Worm (Caenorhabditis elegans) whole organism, young adult: ENCODE data around the gene C03C10.7.

Experiments used
- B0261.1 ChIP-seq: sonication (generic microtip); optimal IDR thresholded peaks from 2 replicates; lab custom pipeline; 2016; ENCODE audit warnings: mild to moderate bottlenecking, missing genetic modification characterization, moderate library complexity, missing compliant biosample characterization
- B0336.3 ChIP-seq: fragments of 200-800 bp; sonication (Bioruptor generic); IDR thresholded peaks from 2 replicates; pipeline ENCODE4 v1.3.6; 2022; ENCODE audit warnings: missing genetic modification characterization, missing compliant biosample characterization
- C06A6.2 ChIP-seq: fragments of 200-800 bp; sonication (Bioruptor generic); conservative IDR thresholded peaks from 2 replicates; pipeline ENCODE4 v1.3.6; 2022; ENCODE audit warnings: missing genetic modification characterization, missing compliant biosample characterization
- D2030.7 ChIP-seq: fragments of 200-800 bp; sonication (Bioruptor generic); IDR thresholded peaks from 2 replicates; pipeline ENCODE4 v1.3.6; 2022; ENCODE audit warnings: missing genetic modification reagents, missing genetic modification characterization, missing compliant biosample characterization
- F23B12.7 ChIP-seq: sonication (generic microtip); optimal IDR thresholded peaks from 2 replicates; lab custom pipeline; 2017; ENCODE audit warnings: missing genetic modification characterization, mild to moderate bottlenecking, missing compliant biosample characterization, antibody characterized with exemption, moderate library complexity; ENCODE audit not compliant: insufficient read depth
- F37B4.10 ChIP-seq: fragments of 200-800 bp; sonication (Bioruptor generic); IDR thresholded peaks from 2 replicates; pipeline ENCODE4 v1.3.6; 2022; ENCODE audit warnings: missing genetic modification characterization, missing compliant biosample characterization
- F39B2.1 ChIP-seq: fragments of 200-800 bp; sonication (Bioruptor generic); IDR thresholded peaks from 2 replicates; pipeline ENCODE4 v1.3.6; 2022; ENCODE audit warnings: missing genetic modification reagents, missing genetic modification characterization, missing compliant biosample characterization
- F55B11.4 ChIP-seq: sonication (generic microtip); optimal IDR thresholded peaks from 2 replicates; lab custom pipeline; 2016; ENCODE audit warnings: missing compliant biosample characterization, missing genetic modification characterization, borderline replicate concordance; ENCODE audit not compliant: insufficient read depth
- F57C9.4 ChIP-seq: sonication (generic microtip); optimal IDR thresholded peaks from 2 replicates; lab custom pipeline; 2017; ENCODE audit warnings: mild to moderate bottlenecking, missing genetic modification characterization, missing compliant biosample characterization
- K12H6.12 ChIP-seq: fragments of 200-800 bp; sonication (Bioruptor generic); optimal IDR thresholded peaks from 2 replicates; lab custom pipeline; 2018; ENCODE audit warnings: mild to moderate bottlenecking, missing genetic modification characterization, missing compliant biosample characterization
- T07F8.4 ChIP-seq: sonication (generic microtip); optimal IDR thresholded peaks from 2 replicates; lab custom pipeline; 2016; ENCODE audit warnings: mild to moderate bottlenecking, missing genetic modification characterization, moderate library complexity, missing compliant biosample characterization
- athp-1 ChIP-seq: sonication (generic microtip); optimal IDR thresholded peaks from 2 replicates; lab custom pipeline; 2017; ENCODE audit warnings: mild to moderate bottlenecking, missing genetic modification characterization, missing compliant biosample characterization
- attf-3 ChIP-seq: fragments of 200-800 bp; sonication (Bioruptor generic); conservative IDR thresholded peaks from 2 replicates; pipeline ENCODE4 v1.3.6; 2022; ENCODE audit warnings: missing genetic modification reagents, missing genetic modification characterization, missing compliant biosample characterization
- attf-5 ChIP-seq: fragments of 200-800 bp; sonication (Bioruptor generic); optimal IDR thresholded peaks from 2 replicates; lab custom pipeline; 2018; ENCODE audit warnings: mild to moderate bottlenecking, missing genetic modification characterization, missing compliant biosample characterization
- cebp-2 ChIP-seq: fragments of 200-800 bp; sonication (Bioruptor generic); IDR thresholded peaks from 2 replicates; pipeline ENCODE4 v1.3.6; 2022; ENCODE audit warnings: missing genetic modification characterization, missing compliant biosample characterization
- ceh-58 ChIP-seq: fragments of 200-800 bp; sonication (Bioruptor generic); IDR thresholded peaks from 2 replicates; pipeline ENCODE4 v1.3.6; 2022; ENCODE audit warnings: missing genetic modification characterization, missing compliant biosample characterization
- dpff-1 ChIP-seq: sonication (generic microtip); optimal IDR thresholded peaks from 2 replicates; lab custom pipeline; 2017; ENCODE audit warnings: mild to moderate bottlenecking, missing genetic modification characterization, missing compliant biosample characterization
- efl-1 ChIP-seq: fragments of 150-350 bp; optimal IDR thresholded peaks from 2 replicates; lab custom pipeline; 2014; ENCODE audit warnings: missing biosample characterization, missing genetic modification reagents, missing genetic modification characterization
- egl-18 ChIP-seq: fragments of 200-800 bp; sonication (Bioruptor generic); IDR thresholded peaks from 2 replicates; pipeline ENCODE4 v1.3.6; 2022; ENCODE audit warnings: missing genetic modification reagents, missing genetic modification characterization, missing compliant biosample characterization
- egl-44 ChIP-seq: fragments of 200-800 bp; sonication (Bioruptor generic); IDR thresholded peaks from 2 replicates; pipeline ENCODE4 v1.3.6; 2022; ENCODE audit warnings: missing genetic modification reagents, missing genetic modification characterization, missing compliant biosample characterization
- ekl-4 ChIP-seq: fragments of 200-800 bp; sonication (Bioruptor generic); IDR thresholded peaks from 2 replicates; pipeline ENCODE4 v1.3.6; 2022; ENCODE audit warnings: missing genetic modification reagents, missing genetic modification characterization, missing compliant biosample characterization
- hlh-12 ChIP-seq: sonication (generic microtip); optimal IDR thresholded peaks from 2 replicates; lab custom pipeline; 2016; ENCODE audit warnings: missing genetic modification characterization, missing compliant biosample characterization
- hlh-26 ChIP-seq: fragments of 200-800 bp; sonication (Bioruptor generic); conservative IDR thresholded peaks from 2 replicates; pipeline ENCODE4 v1.3.6; 2022; ENCODE audit warnings: missing genetic modification reagents, missing genetic modification characterization, missing compliant biosample characterization
- hmg-20 ChIP-seq: fragments of 200-800 bp; sonication (Bioruptor generic); IDR thresholded peaks from 2 replicates; pipeline ENCODE4 v1.3.6; 2022; ENCODE audit warnings: missing genetic modification reagents, missing genetic modification characterization, missing compliant biosample characterization
- lag-1 ChIP-seq: fragments of 200-800 bp; sonication (Bioruptor generic); IDR thresholded peaks from 2 replicates; pipeline ENCODE4 v1.3.6; 2022; ENCODE audit warnings: missing genetic modification reagents, missing genetic modification characterization, missing compliant biosample characterization
- let-526 ChIP-seq: fragments of 200-800 bp; sonication (Bioruptor generic); IDR thresholded peaks from 2 replicates; pipeline ENCODE4 v1.3.6; 2022; ENCODE audit warnings: missing genetic modification reagents, missing genetic modification characterization, missing compliant biosample characterization
- lin-26 ChIP-seq: fragments of 200-800 bp; sonication (Bioruptor generic); IDR thresholded peaks from 2 replicates; pipeline ENCODE4 v1.3.6; 2022; ENCODE audit warnings: missing genetic modification reagents, missing genetic modification characterization, missing compliant biosample characterization
- lin-40 ChIP-seq: sonication (generic microtip); optimal IDR thresholded peaks from 2 replicates; lab custom pipeline; 2016; ENCODE audit warnings: missing genetic modification characterization, mild to moderate bottlenecking, missing compliant biosample characterization, missing genotype, missing genetic modification reagents
- lir-1 ChIP-seq: fragments of 200-800 bp; sonication (Bioruptor generic); conservative IDR thresholded peaks from 2 replicates; pipeline ENCODE4 v1.3.6; 2022; ENCODE audit warnings: missing genetic modification reagents, missing genetic modification characterization, missing compliant biosample characterization
- mel-28 ChIP-seq: sonication (generic microtip); optimal IDR thresholded peaks from 2 replicates; lab custom pipeline; 2016; ENCODE audit warnings: borderline replicate concordance, mild to moderate bottlenecking, missing genetic modification characterization, missing compliant biosample characterization
- nfya-1 ChIP-seq: sonication (generic microtip); optimal IDR thresholded peaks from 2 replicates; lab custom pipeline; 2017; ENCODE audit warnings: antibody characterized with exemption, missing compliant biosample characterization, missing genetic modification characterization, borderline replicate concordance; ENCODE audit not compliant: insufficient read depth
- nhr-179 ChIP-seq: sonication (generic microtip); optimal IDR thresholded peaks from 2 replicates; lab custom pipeline; 2016; ENCODE audit warnings: mild to moderate bottlenecking, missing genetic modification characterization, missing compliant biosample characterization
- nhr-27 ChIP-seq: fragments of 200-800 bp; sonication (Bioruptor generic); optimal IDR thresholded peaks from 2 replicates; lab custom pipeline; 2018; ENCODE audit warnings: mild to moderate bottlenecking, missing genetic modification characterization, moderate library complexity, missing compliant biosample characterization
- repo-1 ChIP-seq: sonication (generic microtip); optimal IDR thresholded peaks from 2 replicates; lab custom pipeline; 2017; ENCODE audit warnings: mild to moderate bottlenecking, missing genetic modification characterization, missing compliant biosample characterization
- rpc-1 ChIP-seq, 2 experiments: fragments of 150-350 bp in 1 of 2; sonication (generic microtip) in 1 of 2; optimal IDR thresholded peaks; 2 replicates each; lab custom pipeline; 2014 to 2018; ENCODE audit warnings: missing biosample characterization in 1 of 2, missing genetic modification characterization in 1 of 2, missing genetic modification reagents in 1 of 2, missing genotype in 1 of 2
- snpc-1.3 ChIP-seq: sonication (generic microtip); optimal IDR thresholded peaks from 2 replicates; lab custom pipeline; 2017; ENCODE audit warnings: missing genetic modification characterization, mild to moderate bottlenecking, missing compliant biosample characterization, antibody characterized with exemption, moderate library complexity, missing genotype, missing genetic modification reagents; ENCODE audit not compliant: insufficient read depth
- snpc-3.4 ChIP-seq: sonication (generic microtip); optimal IDR thresholded peaks from 2 replicates; lab custom pipeline; 2017; ENCODE audit warnings: missing genetic modification characterization, mild to moderate bottlenecking, missing compliant biosample characterization, antibody characterized with exemption, moderate library complexity, missing genotype, missing genetic modification reagents
- sptf-2 ChIP-seq: fragments of 200-800 bp; sonication (Bioruptor generic); optimal IDR thresholded peaks from 2 replicates; lab custom pipeline; 2018; ENCODE audit warnings: mild to moderate bottlenecking, missing genetic modification characterization, missing compliant biosample characterization
- tbp1 ChIP-seq: fragments of 200-800 bp; sonication (Bioruptor generic); optimal IDR thresholded peaks from 2 replicates; lab custom pipeline; 2018; ENCODE audit warnings: mild to moderate bottlenecking, missing genetic modification characterization, missing compliant biosample characterization
- unc-130 ChIP-seq: sonication (generic microtip); optimal IDR thresholded peaks from 2 replicates; lab custom pipeline; 2016; ENCODE audit warnings: missing genetic modification reagents, missing genetic modification characterization, missing compliant biosample characterization
- unc-62 ChIP-seq: fragments of 150-350 bp; optimal IDR thresholded peaks from 2 replicates; lab custom pipeline; 2014; ENCODE audit warnings: missing biosample characterization, missing genetic modification reagents, missing genetic modification characterization
- zfh-2 ChIP-seq: fragments of 200-800 bp; sonication (Bioruptor generic); conservative IDR thresholded peaks from 2 replicates; pipeline ENCODE4 v1.3.6; 2022; ENCODE audit warnings: missing genetic modification reagents, missing genetic modification characterization, missing compliant biosample characterization
- ztf-25 ChIP-seq: fragments of 200-800 bp; sonication (Bioruptor generic); IDR thresholded peaks from 2 replicates; pipeline ENCODE4 v1.3.6; 2022; ENCODE audit warnings: missing genetic modification reagents, missing genetic modification characterization, missing compliant biosample characterization
- ztf-6 ChIP-seq: fragments of 200-800 bp; sonication (Bioruptor generic); IDR thresholded peaks from 2 replicates; pipeline ENCODE4 v1.3.6; 2022; ENCODE audit warnings: missing genetic modification reagents, missing genetic modification characterization, missing compliant biosample characterization

The C03C10.7 gene

DNA sequence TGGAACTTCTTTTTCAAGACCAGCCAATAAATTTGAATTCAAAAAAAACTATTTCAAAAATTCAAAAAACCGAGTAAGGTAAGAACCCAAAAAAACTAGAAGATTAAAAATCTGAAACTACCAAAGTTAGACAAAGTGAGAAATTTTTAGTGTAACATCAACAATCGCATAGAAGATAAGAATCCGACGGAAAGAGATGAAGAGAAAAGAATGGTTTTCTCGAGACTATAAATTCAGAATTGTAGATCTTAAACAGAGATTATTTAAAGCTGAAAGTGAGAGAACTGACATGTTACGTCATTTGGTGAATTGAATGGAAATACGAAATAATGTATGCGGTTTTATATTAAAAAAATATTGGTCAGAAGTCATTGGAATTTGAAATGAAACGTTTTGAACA lies 6.2 kb downstream of the C03C10.7 start:
- TF ChIP-seq sptf-2 (GFP tag; lab: Kevin White, UChicago), result no peak
- TF ChIP-seq repo-1 (tag; lab: Kevin White, UChicago), result no peak
- no peak for TF ChIP-seq mel-28
- TF ChIP-seq F37B4.10 (GFP tag; lab: Robert Waterston, UW), result no peak
- TF ChIP-seq ztf-6 (GFP tag; lab: Robert Waterston, UW), result no peak
- TF ChIP-seq tbp1 (GFP tag; lab: Kevin White, UChicago), result no peak
- no peak for TF ChIP-seq D2030.7 (GFP tag; lab: Robert Waterston, UW)
- no peak for TF ChIP-seq lir-1 (GFP tag; lab: Robert Waterston, UW)
- no peak for TF ChIP-seq athp-1
- TF ChIP-seq F23B12.7 (tag; lab: Kevin White, UChicago), result no peak
- no peak for TF ChIP-seq lag-1
- no peak for TF ChIP-seq B0336.3

DNA sequence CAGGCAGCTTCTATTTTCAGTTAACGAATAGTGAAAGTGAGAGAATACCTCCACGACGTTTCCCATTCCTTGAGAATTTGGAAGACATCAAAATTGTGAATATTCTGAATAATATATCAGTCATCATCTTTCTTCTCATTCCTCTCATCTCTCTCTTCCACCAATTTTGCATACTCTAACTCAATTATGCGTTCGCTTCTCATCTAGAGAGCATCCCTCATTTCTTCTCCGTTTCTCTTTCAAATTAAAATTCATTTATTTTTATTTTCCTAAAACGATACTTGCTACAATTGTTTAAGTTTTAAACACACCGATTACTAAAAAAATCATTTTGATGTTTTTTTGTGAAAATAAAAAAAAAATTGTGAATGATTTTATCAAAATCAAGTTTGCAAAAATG lies 7.3 kb downstream of the C03C10.7 start:
- no peak for TF ChIP-seq hmg-20 (GFP tag; lab: Robert Waterston, UW)
- TF ChIP-seq F37B4.10 (GFP tag; lab: Robert Waterston, UW), result no peak
- TF ChIP-seq lin-26 (GFP tag; lab: Robert Waterston, UW), result no peak
- TF ChIP-seq K12H6.12 (tag; lab: Kevin White, UChicago), result no peak
- TF ChIP-seq C06A6.2, result no peak
- no peak for TF ChIP-seq nfya-1
- TF ChIP-seq T07F8.4, result no peak

DNA sequence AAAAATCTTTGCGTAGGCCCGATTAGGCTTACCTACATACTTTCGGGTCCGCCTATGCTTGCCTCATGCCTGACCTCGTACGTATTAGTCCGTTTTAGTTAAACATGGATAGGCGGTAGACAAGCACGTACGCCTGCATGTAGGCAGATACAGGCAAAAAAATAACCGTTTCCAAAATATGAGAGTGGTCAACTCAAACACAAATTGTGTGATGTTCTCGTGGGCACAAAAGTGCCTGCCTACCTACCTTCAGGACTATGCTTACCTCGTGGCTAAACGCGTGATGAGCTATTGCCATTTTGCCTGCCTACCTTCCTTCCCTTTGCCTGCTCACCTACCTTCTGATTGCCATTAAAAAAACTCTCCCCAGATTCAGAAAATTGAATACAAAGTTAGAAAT lies 10.8 kb downstream of the C03C10.7 start:
- TF ChIP-seq lin-40 (no peak), egl-44 (GFP tag; lab: Robert Waterston, UW) (no peak), cebp-2 (GFP tag; lab: Robert Waterston, UW) (no peak), ceh-58 (GFP tag; lab: Robert Waterston, UW) (no peak), attf-5 (no peak), hlh-12 (no peak), nhr-179 (tag; lab: Kevin White, UChicago) (no peak), rpc-1 (optimal IDR thresholded peaks at IDR 0.05; lab: Kevin White, UChicago) (no peak), rpc-1 (tag; optimal IDR thresholded peaks at IDR 0.05; lab: Kevin White, UChicago) (no peak), ztf-25 (GFP tag; lab: Robert Waterston, UW) (no peak), ekl-4 (GFP tag; lab: Robert Waterston, UW) (no peak), egl-18 (GFP tag; lab: Robert Waterston, UW) (no peak), nhr-27 (tag; lab: Kevin White, UChicago) (no peak), attf-3 (GFP tag; lab: Robert Waterston, UW) (no peak), F57C9.4 (tag; lab: Kevin White, UChicago) (no peak), hlh-26 (GFP tag; lab: Robert Waterston, UW) (no peak), snpc-3.4 (tag; lab: Kevin White, UChicago) (no peak), unc-130 (GFP tag; lab: Kevin White, UChicago) (no peak)

DNA sequence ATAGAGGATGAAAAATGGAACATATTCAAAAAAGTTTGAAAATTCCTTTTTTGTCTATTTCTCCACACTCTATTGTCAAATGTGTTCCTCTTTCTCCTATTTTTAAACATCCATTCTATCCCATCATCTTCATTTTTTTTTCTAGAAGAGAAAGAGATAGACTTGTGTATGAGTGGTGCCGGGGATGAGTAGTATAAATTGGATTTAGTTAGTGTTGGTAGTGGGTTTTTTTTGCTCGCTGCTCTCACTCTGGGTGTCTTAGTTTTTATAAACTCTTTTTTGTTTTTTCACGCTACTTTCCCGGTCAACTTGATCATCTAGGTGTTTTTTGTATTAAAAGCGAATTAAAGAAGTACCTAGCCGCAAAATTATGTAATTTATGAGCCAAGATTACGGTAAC lies 11.4 kb downstream of the C03C10.7 start:
- TF ChIP-seq F55B11.4 (tag; lab: Kevin White, UChicago), result no peak
- TF ChIP-seq efl-1 (GFP tag; lab: Kevin White, UChicago), result no peak
- no peak for TF ChIP-seq snpc-1.3 (tag; lab: Kevin White, UChicago)
- no peak for TF ChIP-seq let-526 (GFP tag; lab: Robert Waterston, UW)
- no peak for TF ChIP-seq hmg-20 (GFP tag; lab: Robert Waterston, UW)
- no peak for TF ChIP-seq unc-62 (GFP tag; lab: Kevin White, UChicago)
- no peak for TF ChIP-seq zfh-2 (GFP tag; lab: Robert Waterston, UW)
- TF ChIP-seq dpff-1 (tag; lab: Kevin White, UChicago), result no peak
- no peak for TF ChIP-seq B0261.1 (tag; lab: Kevin White, UChicago)
- TF ChIP-seq F39B2.1, result no peak
